Worm (Caenorhabditis elegans): Measurements from ENCODE around the gene srw-82.

The srw-82 gene

ce11 chrV:18412351-18412750, 19.2 kb upstream of the srw-82 start:
- TF ChIP-seq unc-86 (tag; optimal IDR thresholded peaks at IDR 0.05) (no peak), ama-1 (optimal IDR thresholded peaks at IDR 0.05) (no peak), ceh-45 (GFP tag; IDR thresholded peaks at IDR 0.05) (no peak), madf-2 (tag; optimal IDR thresholded peaks at IDR 0.05) (no peak), sox-2 (GFP tag; IDR thresholded peaks at IDR 0.05) (no peak), ztf-16 (tag; optimal IDR thresholded peaks at IDR 0.05) (no peak), lim-6 (tag; optimal IDR thresholded peaks at IDR 0.05) (no peak), dve-1 (tag; optimal IDR thresholded peaks at IDR 0.05) (no peak), hlh-13 (GFP tag; optimal IDR thresholded peaks at IDR 0.05) (no peak), Y22D7AL.16 (tag; optimal IDR thresholded peaks at IDR 0.05) (no peak), odd-2 (tag; optimal IDR thresholded peaks at IDR 0.05) (no peak), ceh-34 (tag; optimal IDR thresholded peaks at IDR 0.05) (no peak), hlh-6 (tag; optimal IDR thresholded peaks at IDR 0.05) (no peak), zip-5 (tag; optimal IDR thresholded peaks at IDR 0.05) (no peak), pha-2 (tag; optimal IDR thresholded peaks at IDR 0.05) (no peak), pag-3 (tag; optimal IDR thresholded peaks at IDR 0.05; ENCODE audit: borderline replicate concordance) (no peak), ceh-18 (tag; optimal IDR thresholded peaks at IDR 0.05) (no peak)

DNA sequence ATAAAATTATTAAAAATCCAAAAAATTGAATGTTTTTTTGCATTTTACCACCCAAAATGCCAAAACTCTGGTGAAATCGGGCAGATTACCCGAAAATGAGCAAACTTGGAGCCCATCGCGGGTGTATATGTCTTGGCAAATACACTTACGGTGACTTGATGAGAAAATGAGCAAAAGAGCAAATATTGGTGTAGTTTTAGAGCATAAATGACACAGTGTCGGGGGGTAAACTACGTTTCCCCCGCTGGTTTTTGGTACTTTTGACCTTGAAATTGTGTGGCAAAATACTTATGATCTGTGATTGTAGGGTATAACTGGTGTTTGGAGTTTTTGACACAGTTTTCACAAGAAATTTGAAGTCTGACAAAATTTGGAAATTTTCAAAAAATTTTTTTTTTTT, 18.7 kb upstream of the srw-82 start, which contains the start of gene ZK262.2:
TSS of gene ZK262.2 (minus strand) at position 101 of the 400 bp plus-strand sequence.
- TF ChIP-seq hlh-13 (GFP tag; optimal IDR thresholded peaks at IDR 0.05) (no peak), Y22D7AL.16 (tag; optimal IDR thresholded peaks at IDR 0.05) (no peak), ceh-9 (tag; optimal IDR thresholded peaks at IDR 0.05) (no peak)

- TF ChIP-seq pros-1 (tag; optimal IDR thresholded peaks at IDR 0.05) (no peak), elt-4 (tag; optimal IDR thresholded peaks at IDR 0.05) (no peak), fkh-10 (GFP tag; optimal IDR thresholded peaks at IDR 0.05) (no peak), gmeb-2 (tag; optimal IDR thresholded peaks at IDR 0.05) (no peak), ceh-6 (GFP tag; optimal IDR thresholded peaks at IDR 0.05) (no peak), ceh-45 (GFP tag; IDR thresholded peaks at IDR 0.05) (no peak), syd-9 (tag; optimal IDR thresholded peaks at IDR 0.05) (no peak), unc-86 (tag; optimal IDR thresholded peaks at IDR 0.05) (no peak), nhr-11 (tag; optimal IDR thresholded peaks at IDR 0.05) (no peak), C08G9.2 (tag; optimal IDR thresholded peaks at IDR 0.05) (no peak), ceh-22 (tag; optimal IDR thresholded peaks at IDR 0.05) (no peak), lim-6 (tag; optimal IDR thresholded peaks at IDR 0.05) (no peak), F13H6.1 (tag; optimal IDR thresholded peaks at IDR 0.05) (no peak), lin-11 (tag; optimal IDR thresholded peaks at IDR 0.05) (no peak), tbx-2 (tag; optimal IDR thresholded peaks at IDR 0.05) (no peak), ref-2 (tag; optimal IDR thresholded peaks at IDR 0.05) (no peak), che-1 (tag; optimal IDR thresholded peaks at IDR 0.05) (no peak)
These were observed 17.5 kb upstream of the srw-82 start, which contains the start of gene txt-8 for ce11 chrV:18414051-18414450. TSS of gene txt-8 (plus strand) at chrV:18414351.

- TF ChIP-seq lim-6 (tag; optimal IDR thresholded peaks at IDR 0.05) (no peak), ceh-45 (GFP tag; IDR thresholded peaks at IDR 0.05) (no peak), unc-42 (tag; optimal IDR thresholded peaks at IDR 0.05) (no peak), unc-3 (GFP tag; conservative IDR thresholded peaks at IDR 0.05) (no peak), unc-3 (tag; optimal IDR thresholded peaks at IDR 0.05) (no peak), ceh-24 (tag; optimal IDR thresholded peaks at IDR 0.05) (no peak), ceh-22 (tag; optimal IDR thresholded peaks at IDR 0.05) (no peak), nfya-1 (tag; optimal IDR thresholded peaks at IDR 0.05) (no peak), hlh-13 (GFP tag; optimal IDR thresholded peaks at IDR 0.05) (no peak), ceh-48 (tag; optimal IDR thresholded peaks at IDR 0.05) (no peak), gmeb-2 (tag; optimal IDR thresholded peaks at IDR 0.05) (no peak), unc-86 (tag; optimal IDR thresholded peaks at IDR 0.05) (no peak), dve-1 (tag; optimal IDR thresholded peaks at IDR 0.05) (no peak)
These were observed 10.8 kb upstream of the srw-82 start, which contains the start of gene srj-26 for ce11 chrV:18420797-18421196. TSS of gene srj-26 (plus strand) at chrV:18421097.
